Fruit fly (Drosophila melanogaster): Measurements from ENCODE around the gene CG34375.

CG34375 gene

DNA sequence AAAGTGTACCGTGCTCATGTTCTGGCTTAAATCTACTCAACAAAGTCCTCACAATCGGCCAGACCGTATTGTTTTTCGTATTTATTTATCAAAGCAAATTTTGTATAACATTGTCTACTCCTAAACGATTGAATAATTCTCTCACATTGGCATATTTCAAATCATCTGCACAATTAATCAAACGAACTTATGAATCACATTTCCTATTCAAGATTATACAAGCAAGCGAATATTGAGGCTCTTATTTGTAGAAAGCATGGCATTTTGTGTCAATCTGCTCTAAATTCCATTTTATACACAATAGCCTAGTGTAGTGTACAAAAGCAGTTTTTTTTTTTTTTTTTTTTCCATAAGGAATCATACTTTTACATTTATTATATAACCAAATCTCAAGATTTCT lies 44.4 kb downstream of the CG34375 start, which contains the start of gene Tpl94D:
Gene Tpl94D, plus strand, starts transcription at position 301 of the 400 bp plus-strand sequence.
- TF ChIP-seq CG31627 (GFP tag; optimal IDR thresholded peaks at IDR 0.05) (no peak), Ets96B (tag; optimal IDR thresholded peaks at IDR 0.05) (no peak), Smox (GFP tag; optimal IDR thresholded peaks at IDR 0.05) (no peak), Eip93F (GFP tag; optimal IDR thresholded peaks at IDR 0.05) (no peak), CG3032 (tag; optimal IDR thresholded peaks at IDR 0.05) (no peak), lz (GFP tag; optimal IDR thresholded peaks at IDR 0.05) (no peak), CG10669 (GFP tag; optimal IDR thresholded peaks at IDR 0.05) (no peak)

DNA sequence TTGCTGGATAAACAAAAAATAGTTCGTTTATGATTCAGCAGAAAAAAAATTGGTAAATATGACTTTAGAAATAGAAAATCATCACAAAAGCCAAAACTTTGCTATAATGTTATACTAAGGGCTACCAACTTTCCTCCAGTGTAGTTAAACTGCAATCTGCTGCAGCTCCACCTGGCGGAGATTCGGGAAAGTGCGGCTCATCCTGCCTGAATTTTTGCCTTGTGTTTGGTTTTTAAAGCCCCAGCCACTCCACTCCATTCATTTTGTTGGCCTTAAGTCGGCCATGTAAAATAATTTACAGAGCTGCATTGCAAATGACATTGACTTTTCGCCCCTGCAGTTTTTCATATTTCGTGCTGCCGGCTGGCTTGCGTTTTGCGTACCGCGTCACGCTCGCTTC lies 45.1 kb downstream of the CG34375 start:
- TF ChIP-seq CG10631 (GFP tag; optimal IDR thresholded peaks at IDR 0.05) (no peak), dsx (GFP tag; optimal IDR thresholded peaks at IDR 0.05; ENCODE audit: poor library complexity, severe bottlenecking) (no peak), CG10669 (GFP tag; optimal IDR thresholded peaks at IDR 0.05) (peak; percentile 21), CG9139 (GFP tag; optimal IDR thresholded peaks at IDR 0.05) (no peak), CG6854 (GFP tag; optimal IDR thresholded peaks at IDR 0.05) (no peak), CG3032 (tag; optimal IDR thresholded peaks at IDR 0.05) (no peak), fkh (GFP tag; optimal IDR thresholded peaks at IDR 0.05) (no peak), pdm3 (GFP tag; optimal IDR thresholded peaks at IDR 0.05) (no peak), esn (GFP tag; optimal IDR thresholded peaks at IDR 0.05) (no peak), CG4318 (GFP tag; optimal IDR thresholded peaks at IDR 0.05) (no peak), topi (GFP tag; optimal IDR thresholded peaks at IDR 0.05) (no peak), Lpt (GFP tag; optimal IDR thresholded peaks at IDR 0.05) (no peak), Eip75B (GFP tag; optimal IDR thresholded peaks at IDR 0.05) (no peak), Ets96B (tag; optimal IDR thresholded peaks at IDR 0.05) (no peak), Gug (GFP tag; IDR thresholded peaks at IDR 0.05) (no peak), fd59A (GFP tag; optimal IDR thresholded peaks at IDR 0.05) (no peak), CG6808 (GFP tag; optimal IDR thresholded peaks at IDR 0.05) (no peak), Hr39 (GFP tag; optimal IDR thresholded peaks at IDR 0.05) (peak; percentile 7), vri (GFP tag; optimal IDR thresholded peaks at IDR 0.05) (no peak), Sox102F (GFP tag; optimal IDR thresholded peaks at IDR 0.05) (no peak), net (GFP tag; optimal IDR thresholded peaks at IDR 0.05) (no peak), CG15336 (GFP tag; IDR thresholded peaks at IDR 0.05) (no peak), Sox14 (GFP tag; optimal IDR thresholded peaks at IDR 0.05) (no peak), Eip78C (GFP tag) (peak; percentile 66), CG34406 (GFP tag; optimal IDR thresholded peaks at IDR 0.05) (no peak)

Measured in whole organism, prepupa.